Fruit fly (Drosophila melanogaster) whole organism, embryonic: ENCODE results near the gene CG42727.

ENCODE experiments used
- Asciz ChIP-seq: fragments of 200-800 bp; sonication (Bioruptor generic); optimal IDR thresholded peaks from 2 replicates; lab custom pipeline; 2017; ENCODE audit warnings: missing biosample characterization, mild to moderate bottlenecking, missing genetic modification characterization, missing genetic modification reagents
- Bteb2 ChIP-seq: fragments of 200-800 bp; sonication (Bioruptor generic); optimal IDR thresholded peaks from 2 replicates; lab custom pipeline; 2016; ENCODE audit warnings: missing biosample characterization, missing genetic modification characterization
- CG11247 ChIP-seq: fragments of 200-800 bp; sonication (Bioruptor generic); IDR thresholded peaks from 2 replicates; pipeline ENCODE4 v1.3.6; 2022; ENCODE audit warnings: missing biosample characterization, missing genetic modification characterization
- CG13287 ChIP-seq: fragments of 200-800 bp; sonication (Bioruptor generic); IDR thresholded peaks from 2 replicates; pipeline ENCODE4 v1.3.6; 2022; ENCODE audit warnings: missing biosample characterization, missing genetic modification characterization; ENCODE audit not compliant: partially characterized antibody
- CG14050 ChIP-seq: fragments of 200-800 bp; sonication (Bioruptor generic); IDR thresholded peaks from 3 replicates; pipeline ENCODE4 v1.3.6; 2022; ENCODE audit warnings: missing biosample characterization, missing genetic modification characterization
- CG14965 ChIP-seq: fragments of 200-800 bp; sonication (Bioruptor generic); optimal IDR thresholded peaks from 2 replicates; lab custom pipeline; 2016; ENCODE audit warnings: missing biosample characterization, missing genetic modification characterization, borderline replicate concordance
- CG15073 ChIP-seq: fragments of 200-800 bp; sonication (Bioruptor generic); optimal IDR thresholded peaks from 2 replicates; lab custom pipeline; 2016; ENCODE audit warnings: missing biosample characterization, missing genetic modification characterization
- CG17802 ChIP-seq: fragments of 200-800 bp; sonication (Bioruptor generic); optimal IDR thresholded peaks from 2 replicates; lab custom pipeline; 2018; ENCODE audit warnings: missing biosample characterization, mild to moderate bottlenecking, missing genetic modification characterization, moderate library complexity
- CG2116 ChIP-seq: fragments of 200-800 bp; sonication (Bioruptor generic); optimal IDR thresholded peaks from 3 replicates; lab custom pipeline; 2018; ENCODE audit warnings: missing biosample characterization, mild to moderate bottlenecking, missing genetic modification characterization
- CG3163 ChIP-seq: fragments of 200-800 bp; sonication (Bioruptor generic); optimal IDR thresholded peaks from 3 replicates; lab custom pipeline; 2016; ENCODE audit warnings: missing biosample characterization, missing genetic modification characterization
- CG3281 ChIP-seq: fragments of 200-800 bp; sonication (Bioruptor generic); optimal IDR thresholded peaks from 3 replicates; lab custom pipeline; 2017; ENCODE audit warnings: missing biosample characterization, mild to moderate bottlenecking, missing genetic modification characterization
- CG3407 ChIP-seq: fragments of 200-800 bp; sonication (Bioruptor generic); optimal IDR thresholded peaks from 2 replicates; lab custom pipeline; 2018; ENCODE audit warnings: missing biosample characterization, mild to moderate bottlenecking, missing genetic modification characterization
- CG3838 ChIP-seq: fragments of 200-800 bp; sonication (Bioruptor generic); optimal IDR thresholded peaks from 3 replicates; lab custom pipeline; 2016; ENCODE audit warnings: missing biosample characterization, missing genetic modification characterization
- CG4730 ChIP-seq: fragments of 200-800 bp; sonication (Bioruptor generic); IDR thresholded peaks from 2 replicates; pipeline ENCODE4 v1.3.6; 2022; ENCODE audit warnings: missing biosample characterization, missing genetic modification characterization
- CG5245 ChIP-seq: fragments of 200-800 bp; sonication (Bioruptor generic); optimal IDR thresholded peaks from 3 replicates; lab custom pipeline; 2016; ENCODE audit warnings: missing biosample characterization, missing genetic modification characterization
- CG6272 ChIP-seq: fragments of 200-800 bp; sonication (Bioruptor generic); IDR thresholded peaks from 2 replicates; pipeline ENCODE4 v1.3.6; 2022; ENCODE audit warnings: missing biosample characterization, missing genetic modification characterization
- CG7271 ChIP-seq: fragments of 200-800 bp; sonication (Bioruptor generic); optimal IDR thresholded peaks from 2 replicates; lab custom pipeline; 2018; ENCODE audit warnings: missing biosample characterization, mild to moderate bottlenecking, missing genetic modification characterization, moderate library complexity
- CG8281 ChIP-seq: fragments of 200-800 bp; sonication (Bioruptor generic); optimal IDR thresholded peaks from 2 replicates; lab custom pipeline; 2018; ENCODE audit warnings: missing biosample characterization, mild to moderate bottlenecking, missing genetic modification characterization, moderate library complexity
- Hr3 ChIP-seq: fragments of 200-800 bp; sonication (Bioruptor generic); optimal IDR thresholded peaks from 3 replicates; lab custom pipeline; 2016; ENCODE audit warnings: missing biosample characterization, missing genetic modification characterization
- Hr78 ChIP-seq, 2 experiments: fragments of 200-800 bp in 1 of 2; fragments of >200 bp in 1 of 2; sonication (Bioruptor generic) in 1 of 2; optimal IDR thresholded peaks; 2 replicates each; lab custom pipeline; 2017 to 2019; ENCODE audit warnings: missing biosample characterization in 2 of 2, missing genetic modification characterization in 2 of 2, mild to moderate bottlenecking in 1 of 2, moderate library complexity in 1 of 2
- Lim3 ChIP-seq: fragments of 200-800 bp; sonication (Bioruptor generic); IDR thresholded peaks from 2 replicates; pipeline ENCODE4 v1.3.6; 2022; ENCODE audit warnings: missing biosample characterization, missing genetic modification characterization
- Lpt ChIP-seq: fragments of >200 bp; optimal IDR thresholded peaks from 2 replicates; lab custom pipeline; 2018; ENCODE audit warnings: missing biosample characterization, missing genetic modification characterization
- Med ChIP-seq: fragments of 200-800 bp; sonication (Bioruptor generic); peaks from one replicate; lab custom pipeline; 2016; ENCODE audit warnings: missing biosample characterization, missing genetic modification characterization, mild to moderate bottlenecking, inconsistent platforms, moderate library complexity
- Neu2 ChIP-seq: fragments of 200-800 bp; sonication (Bioruptor generic); optimal IDR thresholded peaks from 3 replicates; lab custom pipeline; 2016; ENCODE audit warnings: missing biosample characterization, missing genetic modification characterization, borderline replicate concordance
- Nf-YB ChIP-seq: fragments of 200-800 bp; sonication (Bioruptor generic); optimal IDR thresholded peaks from 3 replicates; lab custom pipeline; 2019; ENCODE audit warnings: missing biosample characterization, mild to moderate bottlenecking, missing genetic modification characterization, moderate library complexity
- PHDP ChIP-seq: fragments of 200-800 bp; sonication (Bioruptor generic); optimal IDR thresholded peaks from 3 replicates; lab custom pipeline; 2018; ENCODE audit warnings: missing biosample characterization, mild to moderate bottlenecking, missing genetic modification characterization, moderate library complexity
- Sry-β ChIP-seq: fragments of 200-800 bp; sonication (Bioruptor generic); optimal IDR thresholded peaks from 2 replicates; lab custom pipeline; 2018; ENCODE audit warnings: missing biosample characterization, mild to moderate bottlenecking, missing genetic modification characterization, moderate library complexity
- Sry-δ ChIP-seq: fragments of 200-800 bp; sonication (Bioruptor generic); optimal IDR thresholded peaks from 2 replicates; lab custom pipeline; 2016; ENCODE audit warnings: missing biosample characterization, missing genetic modification characterization
- Ssrp ChIP-seq: fragments of 200-800 bp; sonication (Bioruptor generic); optimal IDR thresholded peaks from 2 replicates; lab custom pipeline; 2018; ENCODE audit warnings: missing biosample characterization, mild to moderate bottlenecking, missing genetic modification characterization, moderate library complexity
- Stat92E ChIP-seq, 3 experiments: fragments of >200 bp in 2 of 3; fragments of 200-800 bp in 1 of 3; sonication (Bioruptor generic) in 1 of 3; optimal IDR thresholded peaks; 2 replicates each; lab custom pipeline; 2017 to 2019; ENCODE audit warnings: missing biosample characterization in 3 of 3, missing genetic modification characterization in 3 of 3, mild to moderate bottlenecking in 1 of 3, moderate library complexity in 1 of 3
- YL-1 ChIP-seq: fragments of 200-800 bp; sonication (Bioruptor generic); optimal IDR thresholded peaks from 3 replicates; lab custom pipeline; 2017; ENCODE audit warnings: missing biosample characterization, mild to moderate bottlenecking, missing genetic modification characterization
- ac ChIP-seq: fragments of 200-800 bp; sonication (Bioruptor generic); optimal IDR thresholded peaks from 3 replicates; lab custom pipeline; 2017; ENCODE audit warnings: missing biosample characterization, mild to moderate bottlenecking, missing genetic modification characterization
- ash1 ChIP-seq: fragments of 200-800 bp; sonication (Bioruptor generic); optimal IDR thresholded peaks from 2 replicates; lab custom pipeline; 2018; ENCODE audit warnings: missing biosample characterization, mild to moderate bottlenecking, missing genetic modification characterization
- bbx ChIP-seq: fragments of 200-800 bp; sonication (Bioruptor generic); IDR thresholded peaks from 2 replicates; pipeline ENCODE4 v1.3.6; 2022; ENCODE audit warnings: missing biosample characterization, missing genetic modification characterization; ENCODE audit not compliant: partially characterized antibody
- dmrt11E ChIP-seq: fragments of 200-800 bp; sonication (Bioruptor generic); optimal IDR thresholded peaks from 3 replicates; lab custom pipeline; 2018; ENCODE audit warnings: missing biosample characterization, mild to moderate bottlenecking, missing genetic modification characterization, moderate library complexity
- dmrt99B ChIP-seq: fragments of 200-800 bp; sonication (Bioruptor generic); optimal IDR thresholded peaks from 2 replicates; lab custom pipeline; 2018; ENCODE audit warnings: missing biosample characterization, mild to moderate bottlenecking, missing genetic modification characterization, moderate library complexity
- emc ChIP-seq: fragments of 200-800 bp; sonication (Bioruptor generic); optimal IDR thresholded peaks from 2 replicates; lab custom pipeline; 2016; ENCODE audit warnings: missing biosample characterization, missing genetic modification characterization
- ems ChIP-seq: fragments of 200-800 bp; sonication (Bioruptor generic); optimal IDR thresholded peaks from 3 replicates; lab custom pipeline; 2016; ENCODE audit warnings: missing biosample characterization, missing genetic modification characterization
- eyg ChIP-seq: fragments of 200-800 bp; sonication (Bioruptor generic); optimal IDR thresholded peaks from 3 replicates; lab custom pipeline; 2016; ENCODE audit warnings: missing biosample characterization, missing genetic modification characterization
- fd102C ChIP-seq: fragments of 200-800 bp; sonication (Bioruptor generic); optimal IDR thresholded peaks from 2 replicates; lab custom pipeline; 2018; ENCODE audit warnings: missing biosample characterization, mild to moderate bottlenecking, missing genetic modification characterization, moderate library complexity
- fd96Cb ChIP-seq: fragments of 200-800 bp; sonication (Bioruptor generic); optimal IDR thresholded peaks from 2 replicates; lab custom pipeline; 2018; ENCODE audit warnings: missing biosample characterization, mild to moderate bottlenecking, missing genetic modification characterization, moderate library complexity
- fru ChIP-seq: fragments of >200 bp; optimal IDR thresholded peaks from 2 replicates; lab custom pipeline; 2017
- gsb ChIP-seq: fragments of 200-800 bp; sonication (Bioruptor generic); IDR thresholded peaks from 2 replicates; pipeline ENCODE4 v1.3.6; 2022; ENCODE audit warnings: missing biosample characterization, missing genetic modification characterization
- lmd ChIP-seq: fragments of 200-800 bp; sonication (Bioruptor generic); IDR thresholded peaks from 2 replicates; pipeline ENCODE4 v1.3.6; 2022; ENCODE audit warnings: missing biosample characterization, missing genetic modification characterization
- mld ChIP-seq: fragments of 200-800 bp; sonication (Bioruptor generic); IDR thresholded peaks from 3 replicates; pipeline ENCODE4 v1.3.6; 2022; ENCODE audit warnings: missing biosample characterization, missing genetic modification characterization; ENCODE audit not compliant: partially characterized antibody
- pb ChIP-seq: fragments of 200-800 bp; sonication (Bioruptor generic); optimal IDR thresholded peaks from 3 replicates; lab custom pipeline; 2016; ENCODE audit warnings: missing biosample characterization, missing genetic modification characterization
- sisA ChIP-seq: fragments of 200-800 bp; sonication (Bioruptor generic); IDR thresholded peaks from 2 replicates; pipeline ENCODE4 v1.3.6; 2022; ENCODE audit warnings: missing biosample characterization, missing genetic modification characterization
- tna ChIP-seq: fragments of 200-800 bp; sonication (Bioruptor generic); IDR thresholded peaks from 2 replicates; pipeline ENCODE4 v1.3.6; 2022; ENCODE audit warnings: missing biosample characterization, missing genetic modification characterization; ENCODE audit not compliant: partially characterized antibody
- z ChIP-seq: fragments of 200-800 bp; sonication (Bioruptor generic); IDR thresholded peaks from 3 replicates; pipeline ENCODE4 v1.3.6; 2022; ENCODE audit warnings: missing biosample characterization, missing genetic modification characterization
- zen ChIP-seq: fragments of 200-800 bp; sonication (Bioruptor generic); optimal IDR thresholded peaks from 3 replicates; lab custom pipeline; 2018; ENCODE audit warnings: missing biosample characterization, mild to moderate bottlenecking, missing genetic modification characterization, moderate library complexity

The CG42727 gene

DNA sequence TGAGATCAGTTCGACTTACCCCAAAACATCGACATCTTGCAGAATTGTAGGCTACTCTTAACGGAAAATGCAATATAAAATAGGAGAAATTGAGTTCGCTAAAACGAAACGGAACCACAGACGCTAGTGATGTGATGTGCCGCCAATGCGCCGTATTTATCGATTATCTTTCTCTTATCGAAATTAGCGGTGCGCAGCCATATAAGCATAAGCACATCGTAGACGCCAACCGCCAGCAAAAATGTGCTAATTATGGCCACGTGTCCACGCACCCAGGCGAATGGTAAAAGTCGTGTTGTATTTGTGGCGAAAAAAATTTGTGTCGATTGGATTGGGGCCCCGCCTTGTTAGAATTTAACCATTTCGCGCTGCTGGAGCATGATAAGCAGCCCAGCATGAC, 14.9 kb upstream of the CG42727 start, which contains the start of the genes Fkbp39 and Cyfip (continued):
- TF ChIP-seq Asciz (GFP tag; lab: Kevin White, UChicago) (no peak), YL-1 (GFP tag; lab: Kevin White, UChicago) (peak; percentile 98), Stat92E (GFP tag; optimal IDR thresholded peaks at IDR 0.05; lab: Kevin White, UChicago) (peak in 1 of 3 experiments; percentile 61), fru (lab: Kevin White, UChicago) (no peak), CG13287 (GFP tag; lab: Robert Waterston, UW) (peak; percentile 85), CG14050 (GFP tag; lab: Robert Waterston, UW) (no peak), CG5245 (no peak), Med (GFP tag; lab: Kevin White, UChicago) (peak; percentile 98), Bteb2 (GFP tag; lab: Kevin White, UChicago) (no peak), lmd (no peak; the same call in 1 of the 2 replicates), bbx (GFP tag; lab: Robert Waterston, UW) (peak; percentile 75), sisA (GFP tag; lab: Robert Waterston, UW) (no peak; the same call in 1 of the 2 replicates), PHDP (tag; lab: Kevin White, UChicago) (peak; percentile 17), CG2116 (GFP tag; lab: Kevin White, UChicago) (peak; percentile 89), z (no peak), ems (peak; percentile 53), ac (GFP tag; lab: Kevin White, UChicago) (no peak), CG4730 (GFP tag; lab: Robert Waterston, UW) (no peak), pb (no peak), dmrt99B (tag; lab: Kevin White, UChicago) (no peak), CG8281 (tag; lab: Kevin White, UChicago) (no peak), mld (GFP tag; lab: Robert Waterston, UW) (peak; percentile 40; the same call in 1 of the 3 replicates), CG14965 (GFP tag; lab: Kevin White, UChicago) (no peak), CG6272 (GFP tag; lab: Robert Waterston, UW) (peak; percentile 43; the same call in 1 of the 2 replicates), CG3281 (GFP tag; lab: Kevin White, UChicago) (no peak), CG11247 (0 out of 2 replicates have a peak, but pooled peaks have one; percentile 20), Hr78 (GFP tag; optimal IDR thresholded peaks at IDR 0.05; lab: Kevin White, UChicago) (no peak), CG7271 (tag; lab: Kevin White, UChicago) (no peak), zen (peak; percentile 54), tna (0 out of 2 replicates have a peak, but pooled peaks have one; percentile 34), fd96Cb (tag; lab: Kevin White, UChicago) (no peak), Lim3 (GFP tag; lab: Robert Waterston, UW) (no peak), Lpt (GFP tag; lab: Kevin White, UChicago) (no peak), eyg (no peak), Sry-δ (peak; percentile 100), Neu2 (no peak), emc (GFP tag; lab: Kevin White, UChicago) (no peak), gsb (GFP tag; lab: Robert Waterston, UW) (no peak), CG15073 (GFP tag; lab: Kevin White, UChicago) (no peak), CG3163 (GFP tag; lab: Kevin White, UChicago) (peak; percentile 39), CG17802 (tag; lab: Kevin White, UChicago) (no peak), Sry-β (GFP tag; lab: Kevin White, UChicago) (no peak), ash1 (GFP tag; lab: Kevin White, UChicago) (no peak), fd102C (peak; percentile 4), dmrt11E (no peak), CG3838 (GFP tag; lab: Kevin White, UChicago) (no peak), Hr3 (GFP tag; lab: Kevin White, UChicago) (peak; percentile 20), Ssrp (tag; lab: Kevin White, UChicago) (no peak), CG3407 (GFP tag; lab: Kevin White, UChicago) (no peak), Nf-YB (GFP tag; lab: Kevin White, UChicago) (peak; percentile 48)
